Worm (Caenorhabditis elegans): ENCODE measurements around the gene C04E6.5.
A peak's percentile ranks its signal among the peaks of the same experiment; 100 is the strongest.

Gene C04E6.5

ce11 chrV:5949674-5950149 is 47.8 kb downstream of the C04E6.5 start:
- peak; percentile 61 for TF ChIP-seq nhr-48 (tag; optimal IDR thresholded peaks at IDR 0.05)
- no peak for TF ChIP-seq ztf-11 (tag; optimal IDR thresholded peaks at IDR 0.05)
- peak in 1 of 2 experiments; percentile 90 for TF ChIP-seq unc-62 (GFP tag; optimal IDR thresholded peaks at IDR 0.05 in 1 of 2)
- no peak for TF ChIP-seq unc-62 (tag; optimal IDR thresholded peaks at IDR 0.05)
- TF ChIP-seq lin-15B (tag; optimal IDR thresholded peaks at IDR 0.05), result no peak

DNA sequence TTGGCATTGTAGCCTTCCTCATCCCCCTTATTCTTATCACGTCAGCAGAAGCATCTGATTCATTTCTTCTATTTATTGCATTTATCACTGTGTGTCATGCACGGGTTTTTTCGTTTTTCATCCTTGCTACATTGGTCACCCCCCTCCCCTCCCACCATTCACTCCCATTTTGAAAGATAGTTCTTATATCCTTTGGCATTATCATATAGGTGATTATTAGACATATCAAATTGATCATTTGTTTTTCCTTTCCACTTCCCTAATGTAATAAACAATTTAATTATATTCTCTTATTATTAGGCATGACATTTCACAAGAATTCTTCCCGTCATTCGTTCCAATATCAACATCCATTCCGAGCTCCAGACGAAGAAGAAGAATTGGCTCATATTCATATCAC is 49.2 kb downstream of the C04E6.5 start, which contains the start of gene M03F8.1:
Gene M03F8.1 (plus strand): TSS at position 301 of the 400 bp plus-strand sequence.
- TF ChIP-seq tag-97 (GFP tag; IDR thresholded peaks at IDR 0.05), result no peak
- TF ChIP-seq aly-2 (tag; optimal IDR thresholded peaks at IDR 0.05), result no peak
- no peak for TF ChIP-seq lin-29 (GFP tag; IDR thresholded peaks at IDR 0.05)
- TF ChIP-seq egl-43 (GFP tag; IDR thresholded peaks at IDR 0.05), result no peak
- peak in 1 of 2 experiments; percentile 75 for TF ChIP-seq unc-62 (GFP tag; optimal IDR thresholded peaks at IDR 0.05 in 1 of 2)
- no peak for TF ChIP-seq unc-62 (tag; optimal IDR thresholded peaks at IDR 0.05)
- peak; percentile 51 for TF ChIP-seq hlh-30 (tag; optimal IDR thresholded peaks at IDR 0.05; ENCODE audit: insufficient read depth)

DNA sequence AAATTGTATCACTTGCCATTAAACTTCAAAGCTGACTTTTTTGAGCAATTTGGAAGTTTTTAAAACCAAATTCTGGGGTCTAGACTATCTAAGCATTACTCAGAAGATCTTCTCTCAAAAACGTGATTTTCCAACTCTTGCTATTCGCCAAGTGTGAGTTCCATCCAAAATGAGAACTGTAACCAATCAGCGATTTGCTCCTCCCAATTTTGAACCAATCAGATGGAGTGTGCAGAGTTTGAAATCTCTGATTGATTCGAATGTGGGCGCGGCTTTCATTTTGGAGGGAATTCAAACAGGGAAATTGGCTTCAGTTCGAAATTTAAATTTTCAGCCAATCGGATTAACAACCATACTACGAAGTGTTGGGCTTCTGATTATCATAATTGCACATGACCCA is 51.2 kb downstream of the C04E6.5 start:
- TF ChIP-seq ZK546.5 (tag; optimal IDR thresholded peaks at IDR 0.05) (no peak), daf-19 (GFP tag; conservative IDR thresholded peaks at IDR 0.05) (no peak), zfp-2 (tag; optimal IDR thresholded peaks at IDR 0.05) (no peak), pqm-1 (tag; optimal IDR thresholded peaks at IDR 0.05) (no peak), lir-3 (tag; optimal IDR thresholded peaks at IDR 0.05) (no peak), fos-1 (tag; optimal IDR thresholded peaks at IDR 0.05) (no peak), php-3 (GFP tag; IDR thresholded peaks at IDR 0.05) (no peak), daf-12 (tag; optimal IDR thresholded peaks at IDR 0.05) (no peak), nhr-111 (GFP tag; optimal IDR thresholded peaks at IDR 0.05) (no peak), lim-7 (GFP tag; IDR thresholded peaks at IDR 0.05) (no peak), cey-2 (tag; optimal IDR thresholded peaks at IDR 0.05; ENCODE audit: borderline replicate concordance, insufficient read depth) (no peak), pha-4 (GFP tag; IDR thresholded peaks at IDR 0.05) (no peak), pha-4 (tag; optimal IDR thresholded peaks at IDR 0.05) (no peak), lin-38 (GFP tag; IDR thresholded peaks at IDR 0.05) (no peak), aly-2 (tag; optimal IDR thresholded peaks at IDR 0.05) (no peak), ceh-82 (tag; optimal IDR thresholded peaks at IDR 0.05) (no peak), T26A8.4 (GFP tag; IDR thresholded peaks at IDR 0.05) (no peak), nhr-25 (tag; optimal IDR thresholded peaks at IDR 0.05; ENCODE audit: borderline replicate concordance, insufficient read depth) (no peak), mxl-3 (GFP tag; optimal IDR thresholded peaks at IDR 0.05) (no peak), dve-1 (tag; optimal IDR thresholded peaks at IDR 0.05; ENCODE audit: insufficient read depth) (no peak), Y5F2A.4 (GFP tag; optimal IDR thresholded peaks at IDR 0.05) (no peak)

Data from whole organism, L4 larva.